Worm (Caenorhabditis elegans): ENCODE measurements around the gene C35C5.9.

- no peak for TF ChIP-seq him-1 (tag; optimal IDR thresholded peaks at IDR 0.05)
- TF ChIP-seq dao-5 (tag; optimal IDR thresholded peaks at IDR 0.05) = no peak
- TF ChIP-seq W03F9.2 (tag; optimal IDR thresholded peaks at IDR 0.05) = no peak
These were observed 28.5 kb upstream of the C35C5.9 start for ce11 chrX:11507836-11508235.
